Fruit fly (Drosophila melanogaster) whole organism, wandering third instar larva: Measurements from ENCODE around the gene I-t.

Source experiments
- Abd-B ChIP-seq: fragments of >200 bp; optimal IDR thresholded peaks from 2 replicates; lab custom pipeline; 2017; ENCODE audit warnings: missing biosample characterization, missing genetic modification characterization
- GATAd ChIP-seq: sonication (Bioruptor generic); optimal IDR thresholded peaks from 2 replicates; lab custom pipeline; 2016; ENCODE audit warnings: missing biosample characterization, missing genetic modification characterization
- Jra ChIP-seq: sonication (Bioruptor generic); optimal IDR thresholded peaks from 2 replicates; lab custom pipeline; 2016; ENCODE audit warnings: missing biosample characterization, missing genetic modification characterization
- dmrt93B ChIP-seq: fragments of 200-800 bp; sonication (Bioruptor generic); optimal IDR thresholded peaks from 2 replicates; lab custom pipeline; 2018; ENCODE audit warnings: missing biosample characterization, mild to moderate bottlenecking, missing genetic modification characterization
- fru ChIP-seq: fragments of 200-800 bp; sonication (Bioruptor generic); optimal IDR thresholded peaks from 3 replicates; lab custom pipeline; 2016; ENCODE audit warnings: missing biosample characterization, mild to moderate bottlenecking, missing genetic modification characterization
- h ChIP-seq: fragments of 200-800 bp; sonication (Bioruptor generic); optimal IDR thresholded peaks from 3 replicates; lab custom pipeline; 2016; ENCODE audit warnings: missing biosample characterization, mild to moderate bottlenecking, missing genetic modification characterization
- jim ChIP-seq: fragments of 175-275, 200-325 bp; sonication (Bioruptor generic); optimal IDR thresholded peaks from 2 replicates; lab custom pipeline; 2016; ENCODE audit warnings: missing biosample characterization, mild to moderate bottlenecking, missing genetic modification characterization
- lola ChIP-seq: fragments of >200 bp; optimal IDR thresholded peaks from 2 replicates; lab custom pipeline; 2017; ENCODE audit warnings: missing biosample characterization, missing genetic modification characterization
- pan ChIP-seq: fragments of >200 bp; optimal IDR thresholded peaks from 2 replicates; lab custom pipeline; 2017

DNA sequence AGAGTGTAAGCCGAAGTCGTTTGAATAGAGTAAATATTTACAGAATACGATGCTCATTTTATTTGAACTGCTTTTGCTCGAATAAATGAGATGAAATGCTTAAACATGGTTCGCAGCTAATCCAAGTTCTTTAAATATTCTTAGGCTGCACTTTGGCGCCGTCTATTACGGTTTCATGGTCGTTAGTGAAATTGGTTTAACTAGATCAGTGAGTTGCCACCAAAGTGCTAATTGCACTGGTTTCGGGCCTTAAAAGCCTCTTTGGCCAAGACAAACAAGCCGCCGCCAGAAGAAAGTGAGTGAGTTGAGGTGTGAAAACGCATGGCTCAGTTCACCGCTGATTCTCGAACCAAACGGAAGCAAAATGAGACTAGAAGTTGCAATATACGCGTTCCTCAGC is 7.5 kb downstream of the I-t start, which contains the start of gene CG14720:
- no peak for TF ChIP-seq dmrt93B (GFP tag; lab: Kevin White, UChicago)
- no peak for TF ChIP-seq Abd-B (GFP tag; lab: Kevin White, UChicago)
- TF ChIP-seq fru (GFP tag; lab: Kevin White, UChicago) = no peak
- TF ChIP-seq Jra = no peak
- TF ChIP-seq h (GFP tag; lab: Kevin White, UChicago) = no peak
- no peak for TF ChIP-seq pan
- no peak for TF ChIP-seq jim (GFP tag; lab: Kevin White, UChicago)
- TF ChIP-seq lola (GFP tag; lab: Kevin White, UChicago) = no peak
- TF ChIP-seq GATAd = no peak
